Fruit fly (Drosophila melanogaster) whole organism, embryonic: ENCODE measurements around the gene Tfb5.
A peak's percentile ranks its signal among the peaks of the same experiment; 100 is the strongest.

Source experiments
- Bgb ChIP-seq: fragments of 200-800 bp; sonication (Bioruptor generic); IDR thresholded peaks from 2 replicates; pipeline ENCODE4 v1.3.6; 2022; ENCODE audit warnings: missing biosample characterization, missing genetic modification characterization; ENCODE audit not compliant: partially characterized antibody
- BtbVII ChIP-seq: fragments of 200-800 bp; sonication (Bioruptor generic); optimal IDR thresholded peaks from 3 replicates; lab custom pipeline; 2017; ENCODE audit warnings: missing biosample characterization, mild to moderate bottlenecking, missing genetic modification characterization
- CG10366 ChIP-seq: fragments of 200-800 bp; sonication (Bioruptor generic); IDR thresholded peaks from 2 replicates; pipeline ENCODE4 v1.3.6; 2022; ENCODE audit warnings: missing biosample characterization, missing genetic modification characterization
- CG11696 ChIP-seq: fragments of 200-800 bp; sonication (Bioruptor generic); IDR thresholded peaks from 2 replicates; pipeline ENCODE4 v1.3.6; 2022; ENCODE audit warnings: missing biosample characterization, missing genetic modification characterization
- CG11723 ChIP-seq: fragments of 200-800 bp; sonication (Bioruptor generic); optimal IDR thresholded peaks from 2 replicates; lab custom pipeline; 2017; ENCODE audit warnings: missing biosample characterization, mild to moderate bottlenecking, missing genetic modification characterization
- CG12104 ChIP-seq: fragments of 200-800 bp; sonication (Bioruptor generic); optimal IDR thresholded peaks from 3 replicates; lab custom pipeline; 2016; ENCODE audit warnings: missing biosample characterization, missing genetic modification characterization
- CG1233 ChIP-seq: fragments of 200-800 bp; sonication (Bioruptor generic); optimal IDR thresholded peaks from 4 replicates; lab custom pipeline; 2018; ENCODE audit warnings: missing biosample characterization, mild to moderate bottlenecking, missing genetic modification characterization
- CG1603 ChIP-seq: fragments of 200-800 bp; sonication (Bioruptor generic); optimal IDR thresholded peaks from 2 replicates; lab custom pipeline; 2019; ENCODE audit warnings: missing biosample characterization, mild to moderate bottlenecking, missing genetic modification characterization, moderate library complexity
- CG17568 ChIP-seq: fragments of 200-800 bp; sonication (Bioruptor generic); optimal IDR thresholded peaks from 2 replicates; lab custom pipeline; 2018; ENCODE audit warnings: missing biosample characterization, mild to moderate bottlenecking, missing genetic modification characterization, moderate library complexity
- CG17829 ChIP-seq: fragments of 200-800 bp; optimal IDR thresholded peaks from 2 replicates; lab custom pipeline; 2019; ENCODE audit warnings: missing biosample characterization, mild to moderate bottlenecking, missing genetic modification characterization, moderate library complexity
- CG30020 ChIP-seq: fragments of 200-800 bp; optimal IDR thresholded peaks from 2 replicates; lab custom pipeline; 2019; ENCODE audit warnings: missing biosample characterization, mild to moderate bottlenecking, missing genetic modification characterization, moderate library complexity
- CG32767 ChIP-seq: fragments of 200-800 bp; sonication (Bioruptor generic); IDR thresholded peaks from 2 replicates; pipeline ENCODE4 v1.3.6; 2022; ENCODE audit warnings: missing biosample characterization, missing genetic modification characterization
- CG3847 ChIP-seq: fragments of 200-800 bp; sonication (Bioruptor generic); IDR thresholded peaks from 2 replicates; pipeline ENCODE4 v1.3.6; 2022; ENCODE audit warnings: missing biosample characterization, missing genetic modification characterization
- CG4328 ChIP-seq: fragments of 200-800 bp; sonication (Bioruptor generic); optimal IDR thresholded peaks from 3 replicates; lab custom pipeline; 2017; ENCODE audit warnings: missing biosample characterization, missing genetic modification reagents, missing genetic modification characterization
- CG6683 ChIP-seq: fragments of 200-800 bp; sonication (Bioruptor generic); optimal IDR thresholded peaks from 2 replicates; lab custom pipeline; 2017; ENCODE audit warnings: missing biosample characterization, mild to moderate bottlenecking, missing genetic modification characterization, missing genetic modification reagents
- CG6689 ChIP-seq: fragments of 200-800 bp; sonication (Bioruptor generic); IDR thresholded peaks from 2 replicates; pipeline ENCODE4 v1.3.6; 2022; ENCODE audit warnings: missing biosample characterization, missing genetic modification characterization
- CG7928 ChIP-seq: fragments of 200-800 bp; sonication (Bioruptor generic); optimal IDR thresholded peaks from 2 replicates; lab custom pipeline; 2017; ENCODE audit warnings: missing biosample characterization, mild to moderate bottlenecking, missing genetic modification characterization
- CG7963 ChIP-seq: fragments of 200-800 bp; sonication (Bioruptor generic); IDR thresholded peaks from 3 replicates; pipeline ENCODE4 v1.3.6; 2022; ENCODE audit warnings: missing biosample characterization, missing genetic modification characterization; ENCODE audit not compliant: partially characterized antibody
- CG8388 ChIP-seq: fragments of 200-800 bp; sonication (Bioruptor generic); optimal IDR thresholded peaks from 2 replicates; lab custom pipeline; 2019; ENCODE audit warnings: missing biosample characterization, mild to moderate bottlenecking, missing genetic modification characterization, moderate library complexity
- CG8924 ChIP-seq: fragments of 200-800 bp; optimal IDR thresholded peaks from 3 replicates; lab custom pipeline; 2019; ENCODE audit warnings: missing biosample characterization, mild to moderate bottlenecking, missing genetic modification characterization, moderate library complexity
- CG9437 ChIP-seq: fragments of 200-800 bp; sonication (Bioruptor generic); optimal IDR thresholded peaks from 2 replicates; lab custom pipeline; 2018; ENCODE audit warnings: missing biosample characterization, mild to moderate bottlenecking, missing genetic modification characterization
- Camta ChIP-seq: fragments of 200-800 bp; sonication (Bioruptor generic); optimal IDR thresholded peaks from 2 replicates; lab custom pipeline; 2016; ENCODE audit warnings: missing biosample characterization, missing genetic modification characterization
- Hr78 ChIP-seq, 2 experiments: fragments of 200-800 bp in 1 of 2; fragments of >200 bp in 1 of 2; sonication (Bioruptor generic) in 1 of 2; optimal IDR thresholded peaks; 2 replicates each; lab custom pipeline; 2017 to 2019; ENCODE audit warnings: missing biosample characterization in 2 of 2, missing genetic modification characterization in 2 of 2, mild to moderate bottlenecking in 1 of 2, moderate library complexity in 1 of 2
- Jarid2 ChIP-seq: fragments of 200-800 bp; sonication (Bioruptor generic); optimal IDR thresholded peaks from 3 replicates; lab custom pipeline; 2017; ENCODE audit warnings: mild to moderate bottlenecking, missing biosample characterization, missing genetic modification reagents, missing genetic modification characterization
- Lim3 ChIP-seq: fragments of 200-800 bp; sonication (Bioruptor generic); IDR thresholded peaks from 2 replicates; pipeline ENCODE4 v1.3.6; 2022; ENCODE audit warnings: missing biosample characterization, missing genetic modification characterization
- NC2β ChIP-seq: fragments of 200-800 bp; sonication (Bioruptor generic); optimal IDR thresholded peaks from 2 replicates; lab custom pipeline; 2016; ENCODE audit warnings: missing biosample characterization, missing genetic modification characterization
- Nf-YB ChIP-seq: fragments of 200-800 bp; sonication (Bioruptor generic); optimal IDR thresholded peaks from 3 replicates; lab custom pipeline; 2019; ENCODE audit warnings: missing biosample characterization, mild to moderate bottlenecking, missing genetic modification characterization, moderate library complexity
- Pdp1 ChIP-seq, 2 experiments: fragments of 200-800 bp; sonication (Bioruptor generic); optimal IDR thresholded peaks; 3 replicates each; lab custom pipeline; 2016; ENCODE audit warnings: missing biosample characterization in 2 of 2, missing genetic modification characterization in 2 of 2, mild to moderate bottlenecking in 1 of 2, moderate library complexity in 1 of 2
- Rfx ChIP-seq: fragments of 200-800 bp; sonication (Bioruptor generic); IDR thresholded peaks from 2 replicates; pipeline ENCODE4 v1.3.6; 2022; ENCODE audit warnings: missing biosample characterization, missing genetic modification characterization
- Six4 ChIP-seq: fragments of 200-800 bp; sonication (Bioruptor generic); optimal IDR thresholded peaks from 2 replicates; lab custom pipeline; 2016; ENCODE audit warnings: missing biosample characterization, missing genetic modification characterization
- Ssrp ChIP-seq: fragments of 200-800 bp; sonication (Bioruptor generic); optimal IDR thresholded peaks from 2 replicates; lab custom pipeline; 2018; ENCODE audit warnings: missing biosample characterization, mild to moderate bottlenecking, missing genetic modification characterization, moderate library complexity
- Stat92E ChIP-seq, 3 experiments: fragments of >200 bp in 2 of 3; fragments of 200-800 bp in 1 of 3; sonication (Bioruptor generic) in 1 of 3; optimal IDR thresholded peaks; 2 replicates each; lab custom pipeline; 2017 to 2019; ENCODE audit warnings: missing biosample characterization in 3 of 3, missing genetic modification characterization in 3 of 3, mild to moderate bottlenecking in 1 of 3, moderate library complexity in 1 of 3
- Xbp1 ChIP-seq: fragments of 200-800 bp; sonication (Bioruptor generic); optimal IDR thresholded peaks from 3 replicates; lab custom pipeline; 2016; ENCODE audit warnings: missing biosample characterization, mild to moderate bottlenecking, missing genetic modification characterization
- Xrp1 ChIP-seq: fragments of 200-800 bp; sonication (Bioruptor generic); IDR thresholded peaks from 2 replicates; pipeline ENCODE4 v1.3.6; 2022; ENCODE audit warnings: missing biosample characterization, missing genetic modification characterization
- YL-1 ChIP-seq: fragments of 200-800 bp; sonication (Bioruptor generic); optimal IDR thresholded peaks from 3 replicates; lab custom pipeline; 2017; ENCODE audit warnings: missing biosample characterization, mild to moderate bottlenecking, missing genetic modification characterization
- ab ChIP-seq: fragments of 200-800 bp; sonication (Bioruptor generic); optimal IDR thresholded peaks from 2 replicates; lab custom pipeline; 2016; ENCODE audit warnings: missing biosample characterization, missing genetic modification characterization
- bbx ChIP-seq: fragments of 200-800 bp; sonication (Bioruptor generic); IDR thresholded peaks from 2 replicates; pipeline ENCODE4 v1.3.6; 2022; ENCODE audit warnings: missing biosample characterization, missing genetic modification characterization; ENCODE audit not compliant: partially characterized antibody
- crp ChIP-seq, 2 experiments: fragments of 200-800 bp; sonication (Bioruptor generic); optimal IDR thresholded peaks; 2 replicates in 1 of 2; 3 replicates in 1 of 2; lab custom pipeline; 2017; ENCODE audit warnings: missing biosample characterization in 2 of 2, missing genetic modification characterization in 2 of 2, mild to moderate bottlenecking in 1 of 2, moderate library complexity in 1 of 2
- gcm ChIP-seq: fragments of 200-800 bp; sonication (Bioruptor generic); optimal IDR thresholded peaks from 2 replicates; lab custom pipeline; 2019; ENCODE audit warnings: missing biosample characterization, mild to moderate bottlenecking, missing genetic modification characterization, moderate library complexity
- gem ChIP-seq: fragments of 200-800 bp; sonication (Bioruptor generic); optimal IDR thresholded peaks from 2 replicates; lab custom pipeline; 2019; ENCODE audit warnings: missing biosample characterization, mild to moderate bottlenecking, missing genetic modification characterization, moderate library complexity
- gsb ChIP-seq: fragments of 200-800 bp; sonication (Bioruptor generic); IDR thresholded peaks from 2 replicates; pipeline ENCODE4 v1.3.6; 2022; ENCODE audit warnings: missing biosample characterization, missing genetic modification characterization
- h ChIP-seq: fragments of >200 bp; optimal IDR thresholded peaks from 2 replicates; lab custom pipeline; 2017
- kay ChIP-seq: fragments of 200-800 bp; sonication (Bioruptor generic); optimal IDR thresholded peaks from 2 replicates; lab custom pipeline; 2016; ENCODE audit warnings: missing biosample characterization, missing genetic modification characterization
- oc ChIP-seq: fragments of 200-800 bp; sonication (Bioruptor generic); optimal IDR thresholded peaks from 2 replicates; lab custom pipeline; 2018; ENCODE audit warnings: missing biosample characterization, mild to moderate bottlenecking, missing genetic modification characterization, moderate library complexity
- sob ChIP-seq: fragments of 200-800 bp; sonication (Bioruptor generic); IDR thresholded peaks from 2 replicates; pipeline ENCODE4 v1.3.6; 2022; ENCODE audit warnings: missing biosample characterization, missing genetic modification characterization
- tll ChIP-seq, 2 experiments: fragments of 200-800 bp in 1 of 2; fragments of >200 bp in 1 of 2; sonication (Bioruptor generic) in 1 of 2; optimal IDR thresholded peaks; 2 replicates each; lab custom pipeline; 2017 to 2019; ENCODE audit warnings: missing biosample characterization in 2 of 2, missing genetic modification characterization in 2 of 2, mild to moderate bottlenecking in 1 of 2, moderate library complexity in 1 of 2
- twi ChIP-seq: fragments of 200-800 bp; optimal IDR thresholded peaks from 2 replicates; lab custom pipeline; 2019; ENCODE audit warnings: missing biosample characterization, mild to moderate bottlenecking, missing genetic modification characterization, moderate library complexity
- usp ChIP-seq: fragments of >200 bp; optimal IDR thresholded peaks from 2 replicates; lab custom pipeline; 2017; ENCODE audit warnings: missing biosample characterization, missing genetic modification characterization

Tfb5 gene

DNA sequence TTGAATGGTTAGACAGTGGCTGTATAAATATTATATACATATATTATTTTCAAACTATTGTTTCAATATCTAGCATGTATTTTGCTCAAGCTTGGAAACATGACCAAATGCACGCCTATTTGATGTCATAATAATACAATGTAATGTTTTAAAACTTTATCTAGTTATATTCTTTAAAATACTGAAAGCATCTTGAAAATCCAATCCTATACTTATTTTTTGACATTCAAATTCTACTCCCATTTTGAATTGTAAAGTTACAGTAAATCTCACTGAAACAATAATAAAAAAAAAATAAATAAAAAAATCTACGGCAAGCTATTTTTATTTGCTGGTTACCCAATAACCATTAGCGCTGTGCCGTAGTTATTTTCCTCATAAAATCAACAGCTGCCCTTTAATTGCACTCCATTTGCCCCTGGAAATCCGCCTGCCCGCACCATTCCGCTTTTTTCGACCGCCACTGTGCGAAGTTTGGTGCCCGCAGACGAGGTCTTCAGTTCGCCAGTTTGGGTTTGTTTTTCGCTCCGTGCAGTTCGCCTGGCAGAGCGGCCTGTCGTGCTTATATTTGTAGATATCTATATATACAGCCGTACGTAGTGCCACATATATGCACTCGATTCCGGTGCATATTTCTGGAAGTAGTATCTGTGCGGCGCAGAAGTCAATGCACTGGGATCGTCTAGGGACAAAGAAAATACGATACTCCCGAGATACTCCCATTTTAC is 34.4 kb upstream of the Tfb5 start (continued):
- TF ChIP-seq CG17568 (no peak), CG1233 (GFP tag; lab: Kevin White, UChicago) (peak; percentile 19), kay (GFP tag; lab: Kevin White, UChicago) (no peak), gcm (GFP tag; lab: Kevin White, UChicago) (peak; percentile 61), Hr78 (GFP tag; optimal IDR thresholded peaks at IDR 0.05; lab: Kevin White, UChicago) (no peak), oc (tag; lab: Kevin White, UChicago) (no peak), gsb (GFP tag; lab: Robert Waterston, UW) (no peak), crp (GFP tag; optimal IDR thresholded peaks at IDR 0.05; lab: Kevin White, UChicago) (peak in 1 of 2 experiments; percentile 1), Jarid2 (peak; percentile 29), Bgb (no peak), gem (tag; lab: Kevin White, UChicago) (peak; percentile 66), CG1603 (tag; lab: Kevin White, UChicago) (peak; percentile 14), CG7928 (GFP tag; lab: Kevin White, UChicago) (peak; percentile 26), sob (GFP tag; lab: Robert Waterston, UW) (no peak), Xrp1 (GFP tag; lab: Robert Waterston, UW) (peak; percentile 61), CG12104 (peak; percentile 41), NC2β (GFP tag; lab: Kevin White, UChicago) (no peak), CG9437 (GFP tag; lab: Kevin White, UChicago) (peak; percentile 74), CG7963 (GFP tag; lab: Robert Waterston, UW) (no peak), CG8388 (GFP tag; lab: Kevin White, UChicago) (peak; percentile 30), Stat92E (GFP tag; optimal IDR thresholded peaks at IDR 0.05; lab: Kevin White, UChicago) (no peak), Ssrp (tag; lab: Kevin White, UChicago) (peak; percentile 46), CG6689 (GFP tag; lab: Robert Waterston, UW) (peak; percentile 45; the same call in 1 of the 2 replicates), bbx (GFP tag; lab: Robert Waterston, UW) (peak; percentile 46), twi (no peak), Camta (GFP tag; lab: Kevin White, UChicago) (peak; percentile 35), CG30020 (tag; lab: Kevin White, UChicago) (no peak), CG8924 (tag; lab: Kevin White, UChicago) (peak; percentile 57), CG3847 (GFP tag; lab: Robert Waterston, UW) (0 out of 2 replicates have a peak, but pooled peaks have one; percentile 40), h (lab: Kevin White, UChicago) (no peak), CG32767 (GFP tag; lab: Robert Waterston, UW) (peak; percentile 46; the same call in 1 of the 2 replicates), CG11723 (GFP tag; lab: Kevin White, UChicago) (peak; percentile 6), CG6683 (no peak), Pdp1 (GFP tag; optimal IDR thresholded peaks at IDR 0.05; lab: Kevin White, UChicago) (peak; percentile 20 to 33), CG17829 (tag; lab: Kevin White, UChicago) (peak; percentile 42), tll (GFP tag; optimal IDR thresholded peaks at IDR 0.05; lab: Kevin White, UChicago) (no peak), Lim3 (GFP tag; lab: Robert Waterston, UW) (no peak), usp (no peak), ab (no peak), YL-1 (GFP tag; lab: Kevin White, UChicago) (no peak), CG10366 (GFP tag; lab: Robert Waterston, UW) (peak; percentile 47), BtbVII (peak; percentile 46), Six4 (no peak), CG11696 (GFP tag; lab: Robert Waterston, UW) (peak; percentile 41; the same call in 1 of the 2 replicates), Nf-YB (GFP tag; lab: Kevin White, UChicago) (peak; percentile 43), Rfx (GFP tag; lab: Robert Waterston, UW) (peak; percentile 63), CG4328 (peak; percentile 31), Xbp1 (GFP tag; lab: Kevin White, UChicago) (peak; percentile 47)
